Fruit fly (Drosophila melanogaster): ENCODE data around the gene cav.

cav gene

DNA sequence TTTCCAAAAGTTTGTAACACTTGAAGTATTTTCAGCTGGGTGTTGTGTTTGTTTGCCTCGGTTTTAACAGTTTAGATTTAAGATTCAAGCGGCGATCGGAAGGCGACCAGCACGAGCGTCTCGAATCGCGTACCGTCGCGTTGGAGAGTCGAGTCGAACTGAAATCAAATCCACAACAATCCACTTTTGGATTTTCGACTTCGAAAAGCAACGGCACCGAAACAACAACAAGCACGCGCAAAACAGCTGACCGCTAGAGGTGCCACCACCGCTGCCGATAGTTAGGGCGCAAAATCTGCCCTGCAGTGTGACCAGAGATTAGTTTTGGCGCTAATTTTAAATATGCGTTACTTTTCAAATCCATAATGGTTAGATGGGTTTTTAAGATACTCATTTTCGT is 50.2 kb downstream of the cav start, which contains the start of gene jar:
Gene jar (minus strand): TSS at position 163 of the 400 bp plus-strand sequence.
- no peak for TF ChIP-seq Lpt (GFP tag; optimal IDR thresholded peaks at IDR 0.05)
- peak; percentile 42 for TF ChIP-seq esn (GFP tag; optimal IDR thresholded peaks at IDR 0.05)
- no peak for TF ChIP-seq lz (GFP tag; optimal IDR thresholded peaks at IDR 0.05)
- no peak for TF ChIP-seq CG32006 (GFP tag; optimal IDR thresholded peaks at IDR 0.05)
- TF ChIP-seq svp (GFP tag): no peak
- TF ChIP-seq pdm3 (GFP tag; optimal IDR thresholded peaks at IDR 0.05): no peak
- TF ChIP-seq CG16779 (tag; optimal IDR thresholded peaks at IDR 0.05): no peak
- peak; percentile 15 for TF ChIP-seq CG9139 (GFP tag; optimal IDR thresholded peaks at IDR 0.05)
- TF ChIP-seq CG6792 (GFP tag; optimal IDR thresholded peaks at IDR 0.05): no peak
- TF ChIP-seq CG6276 (GFP tag; optimal IDR thresholded peaks at IDR 0.05): no peak
- TF ChIP-seq acj6 (GFP tag; optimal IDR thresholded peaks at IDR 0.05): no peak
- no peak for TF ChIP-seq dac (GFP tag; optimal IDR thresholded peaks at IDR 0.05)
- no peak for TF ChIP-seq salr (GFP tag; optimal IDR thresholded peaks at IDR 0.05)
- TF ChIP-seq CG1621 (tag; optimal IDR thresholded peaks at IDR 0.05): peak; percentile 10
- TF ChIP-seq CG11902 (GFP tag; optimal IDR thresholded peaks at IDR 0.05): no peak
- no peak for TF ChIP-seq CG34406 (GFP tag; optimal IDR thresholded peaks at IDR 0.05)
- TF ChIP-seq fkh (GFP tag; optimal IDR thresholded peaks at IDR 0.05): peak; percentile 47
- TF ChIP-seq Sox102F (GFP tag; optimal IDR thresholded peaks at IDR 0.05): no peak
- no peak for TF ChIP-seq CG11762 (GFP tag; optimal IDR thresholded peaks at IDR 0.05; ENCODE audit: insufficient read depth)
- TF ChIP-seq Eip93F (GFP tag; optimal IDR thresholded peaks at IDR 0.05): no peak
- no peak for TF ChIP-seq topi (GFP tag; optimal IDR thresholded peaks at IDR 0.05)
- no peak for TF ChIP-seq CG8319 (GFP tag; optimal IDR thresholded peaks at IDR 0.05)
- no peak for TF ChIP-seq CG4318 (GFP tag; optimal IDR thresholded peaks at IDR 0.05)
- TF ChIP-seq Ets21C (GFP tag; optimal IDR thresholded peaks at IDR 0.05): no peak
- TF ChIP-seq fd85E (GFP tag; optimal IDR thresholded peaks at IDR 0.05): no peak
- peak; percentile 27 for TF ChIP-seq Eip75B (GFP tag; optimal IDR thresholded peaks at IDR 0.05)
- TF ChIP-seq CG31627 (GFP tag; optimal IDR thresholded peaks at IDR 0.05): no peak
- TF ChIP-seq CG10669 (GFP tag; optimal IDR thresholded peaks at IDR 0.05): no peak
- no peak for TF ChIP-seq Hr38 (GFP tag; optimal IDR thresholded peaks at IDR 0.05)
- peak; percentile 42 for TF ChIP-seq dsx (GFP tag; optimal IDR thresholded peaks at IDR 0.05; ENCODE audit: poor library complexity, severe bottlenecking)
- peak; percentile 26; the same call in 1 of the 3 replicates for TF ChIP-seq CG8119 (GFP tag; IDR thresholded peaks at IDR 0.05)
- no peak for TF ChIP-seq Sox15 (GFP tag; optimal IDR thresholded peaks at IDR 0.05)
- TF ChIP-seq CG6854 (GFP tag; optimal IDR thresholded peaks at IDR 0.05): peak; percentile 64
- TF ChIP-seq CG6163 (GFP tag; IDR thresholded peaks at IDR 0.05): peak; percentile 36; the same call in 1 of the 3 replicates
- TF ChIP-seq CG11294 (GFP tag; IDR thresholded peaks at IDR 0.05): no peak
- TF ChIP-seq eg (GFP tag; IDR thresholded peaks at IDR 0.05): peak; percentile 24; the same call in 1 of the 3 replicates
- peak; percentile 28 for TF ChIP-seq Sox14 (GFP tag; optimal IDR thresholded peaks at IDR 0.05)
- TF ChIP-seq ss (GFP tag; optimal IDR thresholded peaks at IDR 0.05): peak; percentile 26 to 39
- TF ChIP-seq achi (GFP tag; optimal IDR thresholded peaks at IDR 0.05): no peak
- TF ChIP-seq net (GFP tag; optimal IDR thresholded peaks at IDR 0.05): no peak
- no peak for TF ChIP-seq Smox (GFP tag; optimal IDR thresholded peaks at IDR 0.05)
- no peak for TF ChIP-seq Hr39 (GFP tag; optimal IDR thresholded peaks at IDR 0.05)
- TF ChIP-seq fd59A (GFP tag; optimal IDR thresholded peaks at IDR 0.05): no peak
- no peak for TF ChIP-seq CG10631 (GFP tag; optimal IDR thresholded peaks at IDR 0.05)
- peak; percentile 11 for TF ChIP-seq CG3032 (tag; optimal IDR thresholded peaks at IDR 0.05)
- no peak for TF ChIP-seq CG8632 (GFP tag; optimal IDR thresholded peaks at IDR 0.05)
- no peak for TF ChIP-seq CG6808 (GFP tag; optimal IDR thresholded peaks at IDR 0.05)
- TF ChIP-seq cyc (GFP tag; optimal IDR thresholded peaks at IDR 0.05): no peak
- no peak for TF ChIP-seq vri (GFP tag; optimal IDR thresholded peaks at IDR 0.05)
- TF ChIP-seq Eip78C (GFP tag): peak; percentile 81
- TF ChIP-seq Blimp-1 (GFP tag; optimal IDR thresholded peaks at IDR 0.05): no peak
- TF ChIP-seq spab (GFP tag; optimal IDR thresholded peaks at IDR 0.05): no peak
- no peak for TF ChIP-seq CG7368 (GFP tag; optimal IDR thresholded peaks at IDR 0.05)

Data from whole organism, prepupa.